Worm (Caenorhabditis elegans): ENCODE measurements around the gene C29F9.6.

ce11 chrIII:131627-132026 lies 16.9 kb downstream of the C29F9.6 start:
- no peak for TF ChIP-seq fkh-10 (GFP tag; optimal IDR thresholded peaks at IDR 0.05)
- TF ChIP-seq efl-1 (optimal IDR thresholded peaks at IDR 0.05) = peak; percentile 65 to 67
- peak; percentile 64 to 94 for TF ChIP-seq efl-1 (GFP tag; optimal IDR thresholded peaks at IDR 0.05 in 1 of 2)
- TF ChIP-seq snpc-4 (tag; optimal IDR thresholded peaks at IDR 0.05) = peak; percentile 16
- TF ChIP-seq egl-27 (tag; optimal IDR thresholded peaks at IDR 0.05) = no peak
- TF ChIP-seq mep-1 (tag; optimal IDR thresholded peaks at IDR 0.05) = peak; percentile 79
- no peak for TF ChIP-seq unc-62 (GFP tag; optimal IDR thresholded peaks at IDR 0.05)
